Worm (Caenorhabditis elegans): ENCODE results near the gene kgb-1.

Gene kgb-1

ce11 chrIV:443622-444021, 33.8 kb upstream of the kgb-1 start, which contains the start of gene mrpl-55 (continued):
- TF ChIP-seq lir-1 (GFP tag; conservative IDR thresholded peaks at IDR 0.05) (no peak; the same call in 1 of the 2 replicates), Y67H2A.10 (GFP tag; conservative IDR thresholded peaks at IDR 0.05) (no peak), lin-35 (GFP tag; optimal IDR thresholded peaks at IDR 0.05) (peak in 1 of 3 experiments; percentile 91), bed-2 (GFP tag; IDR thresholded peaks at IDR 0.05) (no peak), rpc-1 (optimal IDR thresholded peaks at IDR 0.05) (no peak), rpc-1 (tag; optimal IDR thresholded peaks at IDR 0.05) (no peak), F23B12.7 (tag; optimal IDR thresholded peaks at IDR 0.05; ENCODE audit: insufficient read depth) (peak; percentile 30), sptf-2 (GFP tag; optimal IDR thresholded peaks at IDR 0.05) (no peak), nhr-179 (tag; optimal IDR thresholded peaks at IDR 0.05) (no peak), F33H1.4 (GFP tag; IDR thresholded peaks at IDR 0.05) (peak; percentile 51; the same call in 1 of the 2 replicates), ceh-40 (GFP tag; IDR thresholded peaks at IDR 0.05) (no peak), Y56A3A.18 (GFP tag; IDR thresholded peaks at IDR 0.05) (no peak), lsl-1 (GFP tag; optimal IDR thresholded peaks at IDR 0.05) (peak; percentile 25), ccch-3 (GFP tag; optimal IDR thresholded peaks at IDR 0.05) (no peak), ztf-25 (GFP tag; IDR thresholded peaks at IDR 0.05) (no peak), madf-3 (GFP tag; IDR thresholded peaks at IDR 0.05) (no peak), Y53F4B.3 (GFP tag; IDR thresholded peaks at IDR 0.05) (no peak), K11D2.4 (GFP tag; IDR thresholded peaks at IDR 0.05) (peak; percentile 13; the same call in 1 of the 2 replicates), ztf-6 (GFP tag; IDR thresholded peaks at IDR 0.05) (0 out of 2 replicates have a peak, but pooled peaks have one; percentile 11), hmg-20 (GFP tag; IDR thresholded peaks at IDR 0.05) (no peak), madf-10 (tag; optimal IDR thresholded peaks at IDR 0.05) (peak; percentile 21), mel-28 (tag; optimal IDR thresholded peaks at IDR 0.05; ENCODE audit: borderline replicate concordance) (no peak), F57A8.1 (GFP tag; optimal IDR thresholded peaks at IDR 0.05) (no peak), tbp1 (GFP tag; optimal IDR thresholded peaks at IDR 0.05) (peak; percentile 50), him-1 (tag; optimal IDR thresholded peaks at IDR 0.05) (peak; percentile 41), Y95B8A.8 (GFP tag; IDR thresholded peaks at IDR 0.05) (no peak), nfya-1 (tag; optimal IDR thresholded peaks at IDR 0.05; ENCODE audit: borderline replicate concordance, insufficient read depth) (no peak), efl-1 (GFP tag; optimal IDR thresholded peaks at IDR 0.05) (peak; percentile 69), F22D6.2 (tag; optimal IDR thresholded peaks at IDR 0.05) (peak; percentile 20), D2030.7 (GFP tag; IDR thresholded peaks at IDR 0.05) (peak; percentile 73), B0019.2 (GFP tag; conservative IDR thresholded peaks at IDR 0.05) (0 out of 2 replicates have a peak, but pooled peaks have one; percentile 9), ztf-26 (tag; optimal IDR thresholded peaks at IDR 0.05) (peak; percentile 68), F57C9.4 (tag; optimal IDR thresholded peaks at IDR 0.05) (no peak), atf-7 (tag; optimal IDR thresholded peaks at IDR 0.05) (no peak), ets-4 (GFP tag; optimal IDR thresholded peaks at IDR 0.05) (no peak), dox-1 (GFP tag; IDR thresholded peaks at IDR 0.05) (peak; percentile 63; the same call in 1 of the 2 replicates), attf-6 (GFP tag; IDR thresholded peaks at IDR 0.05) (no peak), egrh-3 (GFP tag; IDR thresholded peaks at IDR 0.05) (no peak), let-607 (tag; optimal IDR thresholded peaks at IDR 0.05) (peak in 1 of 2 experiments; percentile 72), pha-4 (tag; optimal IDR thresholded peaks at IDR 0.05) (no peak), dpff-1 (tag; optimal IDR thresholded peaks at IDR 0.05) (no peak), zfh-2 (GFP tag; conservative IDR thresholded peaks at IDR 0.05) (no peak), chd-7 (tag; optimal IDR thresholded peaks at IDR 0.05) (no peak), nhr-90 (tag; optimal IDR thresholded peaks at IDR 0.05) (no peak), T07F8.4 (tag; optimal IDR thresholded peaks at IDR 0.05) (no peak), snpc-3.4 (tag; optimal IDR thresholded peaks at IDR 0.05) (peak; percentile 41), fkh-3 (tag; optimal IDR thresholded peaks at IDR 0.05) (no peak), F49E8.2 (tag; optimal IDR thresholded peaks at IDR 0.05; ENCODE audit: insufficient read depth) (no peak), xnd-1 (tag; optimal IDR thresholded peaks at IDR 0.05) (no peak)

Measured in whole organism, young adult.